Worm (Caenorhabditis elegans) whole organism, L2 larva: ENCODE results near the gene dot-1.5.

Source experiments
- C34F6.9 ChIP-seq: fragments of 150-350 bp; optimal IDR thresholded peaks from 2 replicates; lab custom pipeline; 2014; ENCODE audit warnings: missing biosample characterization, missing genetic modification characterization
- F13H6.1 ChIP-seq: sonication (generic microtip); optimal IDR thresholded peaks from 2 replicates; lab custom pipeline; 2016; ENCODE audit warnings: missing genetic modification characterization, missing compliant biosample characterization
- R02D3.7 ChIP-seq: fragments of 150-350 bp; optimal IDR thresholded peaks from 2 replicates; lab custom pipeline; 2014; ENCODE audit warnings: missing biosample characterization, missing genetic modification characterization
- Y55F3AM.14 ChIP-seq: fragments of 200-800 bp; sonication (Bioruptor generic); optimal IDR thresholded peaks from 2 replicates; lab custom pipeline; 2018; ENCODE audit warnings: mild to moderate bottlenecking, missing genetic modification characterization, missing compliant biosample characterization
- ZK546.5 ChIP-seq: sonication (generic microtip); optimal IDR thresholded peaks from 2 replicates; lab custom pipeline; 2017; ENCODE audit warnings: missing biosample characterization, missing genetic modification characterization
- alr-1 ChIP-seq: fragments of 150-350 bp; optimal IDR thresholded peaks from 2 replicates; lab custom pipeline; 2014; ENCODE audit warnings: missing biosample characterization, missing genetic modification characterization
- aly-2 ChIP-seq: fragments of 150-350 bp; optimal IDR thresholded peaks from 2 replicates; lab custom pipeline; 2014; ENCODE audit warnings: missing biosample characterization, missing genetic modification characterization
- ama-1 ChIP-seq: fragments of 150-350 bp; optimal IDR thresholded peaks from 2 replicates; lab custom pipeline; 2018; ENCODE audit warnings: inconsistent platforms
- blmp-1 ChIP-seq: sonication (generic microtip); optimal IDR thresholded peaks from 2 replicates; lab custom pipeline; 2017; ENCODE audit warnings: missing genetic modification characterization, mild to moderate bottlenecking, missing compliant biosample characterization, antibody characterized with exemption, moderate library complexity; ENCODE audit not compliant: insufficient read depth
- ceh-16 ChIP-seq: fragments of 150-350 bp; optimal IDR thresholded peaks from 2 replicates; lab custom pipeline; 2014; ENCODE audit warnings: missing biosample characterization, missing genetic modification characterization
- ceh-82 ChIP-seq: fragments of 150-350 bp; optimal IDR thresholded peaks from 2 replicates; lab custom pipeline; 2014; ENCODE audit warnings: missing biosample characterization, missing genetic modification characterization
- crh-2 ChIP-seq: sonication (generic microtip); optimal IDR thresholded peaks from 2 replicates; lab custom pipeline; 2017; ENCODE audit warnings: missing biosample characterization, missing genetic modification characterization
- dmd-4 ChIP-seq: sonication (generic microtip); optimal IDR thresholded peaks from 2 replicates; lab custom pipeline; 2017; ENCODE audit warnings: missing biosample characterization, missing genetic modification characterization
- egl-27 ChIP-seq: sonication (generic microtip); optimal IDR thresholded peaks from 3 replicates; lab custom pipeline; 2017; ENCODE audit warnings: missing biosample characterization, missing genetic modification reagents, missing genetic modification characterization
- elt-1 ChIP-seq: fragments of 150-350 bp; optimal IDR thresholded peaks from 2 replicates; lab custom pipeline; 2014; ENCODE audit warnings: missing biosample characterization, missing genetic modification characterization
- elt-3 ChIP-seq: sonication (generic microtip); optimal IDR thresholded peaks from 2 replicates; lab custom pipeline; 2017; ENCODE audit warnings: missing biosample characterization, missing genetic modification characterization
- fos-1 ChIP-seq: fragments of 150-350 bp; optimal IDR thresholded peaks from 2 replicates; lab custom pipeline; 2014; ENCODE audit warnings: missing biosample characterization, missing genetic modification characterization
- gmeb-1 ChIP-seq: fragments of 150-350 bp; optimal IDR thresholded peaks from 2 replicates; lab custom pipeline; 2014; ENCODE audit warnings: missing biosample characterization, missing genetic modification characterization
- lin-11 ChIP-seq: fragments of 150-350 bp; sonication (generic microtip); optimal IDR thresholded peaks from 2 replicates; lab custom pipeline; 2014; ENCODE audit warnings: missing biosample characterization, missing genetic modification characterization, inconsistent platforms, mixed read lengths
- lin-13 ChIP-seq: fragments of 150-350 bp; optimal IDR thresholded peaks from 2 replicates; lab custom pipeline; 2014; ENCODE audit warnings: missing biosample characterization, missing genetic modification reagents, missing genetic modification characterization
- lin-39 ChIP-seq: fragments of 150-350 bp; optimal IDR thresholded peaks from 2 replicates; lab custom pipeline; 2014; ENCODE audit warnings: missing biosample characterization, missing genetic modification reagents, missing genetic modification characterization
- lsy-2 ChIP-seq, 2 experiments: fragments of 150-350 bp in 1 of 2; sonication (generic microtip) in 1 of 2; optimal IDR thresholded peaks; 2 replicates each; lab custom pipeline; 2014 to 2017; ENCODE audit warnings: missing biosample characterization in 2 of 2, missing genetic modification characterization in 2 of 2
- mab-5 ChIP-seq: fragments of 150-350 bp; optimal IDR thresholded peaks from 2 replicates; lab custom pipeline; 2014; ENCODE audit warnings: missing biosample characterization, missing genetic modification characterization
- mbf-1 ChIP-seq: sonication (generic microtip); optimal IDR thresholded peaks from 2 replicates; lab custom pipeline; 2017; ENCODE audit warnings: missing biosample characterization, missing genetic modification characterization
- mdl-1 ChIP-seq, 2 experiments: fragments of 150-350 bp in 1 of 2; sonication (generic microtip) in 1 of 2; optimal IDR thresholded peaks; 2 replicates each; lab custom pipeline; 2017; ENCODE audit warnings: missing biosample characterization in 2 of 2, missing genetic modification characterization in 2 of 2
- nhr-10 ChIP-seq: sonication (generic microtip); optimal IDR thresholded peaks from 2 replicates; lab custom pipeline; 2017; ENCODE audit warnings: missing biosample characterization, missing genetic modification characterization
- nhr-11 ChIP-seq: fragments of 150-350 bp; optimal IDR thresholded peaks from 2 replicates; lab custom pipeline; 2014; ENCODE audit warnings: missing biosample characterization, missing genetic modification characterization
- nhr-12 ChIP-seq: fragments of 150-350 bp; optimal IDR thresholded peaks from 2 replicates; lab custom pipeline; 2014; ENCODE audit warnings: missing biosample characterization, missing genetic modification characterization
- nhr-129 ChIP-seq: fragments of 150-350 bp; optimal IDR thresholded peaks from 2 replicates; lab custom pipeline; 2014; ENCODE audit warnings: missing biosample characterization, missing genetic modification characterization
- nhr-21 ChIP-seq: fragments of 150-350 bp; optimal IDR thresholded peaks from 2 replicates; lab custom pipeline; 2014; ENCODE audit warnings: missing biosample characterization, missing genetic modification characterization
- nhr-23 ChIP-seq: fragments of 150-350 bp; optimal IDR thresholded peaks from 2 replicates; lab custom pipeline; 2014; ENCODE audit warnings: missing biosample characterization, missing genetic modification reagents, missing genetic modification characterization
- nhr-237 ChIP-seq: fragments of 150-350 bp; optimal IDR thresholded peaks from 2 replicates; lab custom pipeline; 2014; ENCODE audit warnings: missing biosample characterization, missing genetic modification characterization
- nhr-25 ChIP-seq: fragments of 150-350 bp; sonication (generic microtip); optimal IDR thresholded peaks from 3 replicates; lab custom pipeline; 2014; ENCODE audit warnings: missing biosample characterization, missing genetic modification characterization
- nhr-6 ChIP-seq: fragments of 150-350 bp; optimal IDR thresholded peaks from 2 replicates; lab custom pipeline; 2014; ENCODE audit warnings: missing biosample characterization, missing genetic modification characterization
- nhr-77 ChIP-seq: fragments of 150-350 bp; optimal IDR thresholded peaks from 2 replicates; lab custom pipeline; 2014; ENCODE audit warnings: missing biosample characterization, missing genetic modification characterization
- peb-1 ChIP-seq: fragments of 150-350 bp; optimal IDR thresholded peaks from 2 replicates; lab custom pipeline; 2014; ENCODE audit warnings: missing biosample characterization, missing genetic modification characterization
- sem-4 ChIP-seq: fragments of 150-350 bp; optimal IDR thresholded peaks from 2 replicates; lab custom pipeline; 2014; ENCODE audit warnings: missing biosample characterization, missing genetic modification reagents, missing genetic modification characterization
- skn-1 ChIP-seq: sonication (generic microtip); optimal IDR thresholded peaks from 2 replicates; lab custom pipeline; 2017; ENCODE audit warnings: missing biosample characterization, missing genetic modification characterization
- sma-3 ChIP-seq: sonication (generic microtip); optimal IDR thresholded peaks from 2 replicates; lab custom pipeline; 2016; ENCODE audit warnings: missing genetic modification reagents, missing genetic modification characterization, missing compliant biosample characterization
- sma-9 ChIP-seq, 2 experiments: fragments of 150-350 bp in 1 of 2; sonication (generic microtip) in 1 of 2; optimal IDR thresholded peaks; 2 replicates each; lab custom pipeline; 2014 to 2016; ENCODE audit warnings: missing genetic modification characterization in 2 of 2, mild to moderate bottlenecking in 1 of 2, missing biosample characterization in 1 of 2, missing compliant biosample characterization in 1 of 2, missing genetic modification reagents in 1 of 2, moderate library complexity in 1 of 2
- snpc-4 ChIP-seq: fragments of 150-350 bp; optimal IDR thresholded peaks from 2 replicates; lab custom pipeline; 2014; ENCODE audit warnings: missing biosample characterization, missing genetic modification characterization
- unc-39 ChIP-seq: fragments of 150-350 bp; optimal IDR thresholded peaks from 2 replicates; lab custom pipeline; 2014; ENCODE audit warnings: missing biosample characterization, missing genetic modification characterization
- unc-55 ChIP-seq: fragments of 150-350 bp; sonication (generic microtip); optimal IDR thresholded peaks from 3 replicates; lab custom pipeline; 2014; ENCODE audit warnings: missing biosample characterization, missing genetic modification reagents, missing genetic modification characterization
- unc-62 ChIP-seq: fragments of 150-350 bp; optimal IDR thresholded peaks from 2 replicates; lab custom pipeline; 2014; ENCODE audit warnings: missing biosample characterization, missing genetic modification reagents, missing genetic modification characterization
- zag-1 ChIP-seq: fragments of 150-350 bp; optimal IDR thresholded peaks from 2 replicates; lab custom pipeline; 2014; ENCODE audit warnings: missing biosample characterization, missing genetic modification characterization
- ztf-1 ChIP-seq: fragments of 200-800 bp; sonication (Bioruptor generic); conservative IDR thresholded peaks from 2 replicates; pipeline ENCODE4 v1.3.6; 2022; ENCODE audit warnings: missing genetic modification characterization, missing compliant biosample characterization
- ztf-11 ChIP-seq: sonication (generic microtip); optimal IDR thresholded peaks from 2 replicates; lab custom pipeline; 2017; ENCODE audit warnings: missing biosample characterization, missing genetic modification characterization
- ztf-4 ChIP-seq: fragments of 150-350 bp; optimal IDR thresholded peaks from 2 replicates; lab custom pipeline; 2014; ENCODE audit warnings: missing biosample characterization, missing genetic modification characterization

Gene dot-1.5

DNA sequence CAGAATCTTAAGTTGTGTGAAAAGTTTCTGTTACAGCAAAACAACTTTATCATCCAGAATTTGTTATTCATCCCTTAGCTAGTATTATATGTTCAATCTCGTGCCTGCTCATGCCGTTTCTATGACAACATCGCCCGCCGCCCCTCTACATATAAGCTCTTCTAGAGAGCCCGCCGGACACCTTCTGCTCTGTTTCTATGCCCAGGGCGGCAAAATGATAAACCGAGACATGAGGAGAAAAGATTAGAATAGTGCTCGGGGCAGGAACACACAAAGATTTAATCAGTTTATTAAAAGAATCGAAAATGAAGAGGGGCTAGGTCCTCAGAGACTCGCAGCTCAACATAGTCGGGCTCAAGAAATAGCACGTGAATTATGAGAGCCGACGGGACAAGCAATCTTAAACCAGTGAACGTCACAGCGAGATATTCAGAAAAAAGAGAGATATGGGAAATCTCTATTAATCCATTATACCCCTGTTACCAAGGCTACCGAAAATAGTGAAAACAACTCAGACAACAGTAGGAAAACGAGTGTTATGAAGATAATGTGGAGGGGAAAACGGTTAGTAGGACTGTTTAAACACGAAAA is 28.7 kb upstream of the dot-1.5 start:
- TF ChIP-seq elt-1 (tag; lab: Kevin White, UChicago) (no peak), unc-62 (GFP tag; lab: Kevin White, UChicago) (no peak), snpc-4 (no peak), C34F6.9 (peak; percentile 43), alr-1 (tag; lab: Kevin White, UChicago) (no peak), ceh-82 (tag; lab: Kevin White, UChicago) (no peak), peb-1 (tag; lab: Kevin White, UChicago) (no peak), lin-39 (tag; lab: Kevin White, UChicago) (no peak), skn-1 (tag; lab: Kevin White, UChicago) (no peak), mdl-1 (tag; optimal IDR thresholded peaks at IDR 0.05; lab: Kevin White, UChicago) (no peak), crh-2 (peak; percentile 56), gmeb-1 (tag; lab: Kevin White, UChicago) (peak; percentile 60), nhr-12 (tag; lab: Kevin White, UChicago) (no peak), F13H6.1 (tag; lab: Kevin White, UChicago) (peak; percentile 35), blmp-1 (tag; lab: Kevin White, UChicago) (no peak), nhr-237 (tag; lab: Kevin White, UChicago) (peak; percentile 27), unc-55 (GFP tag; lab: Kevin White, UChicago) (peak; percentile 26), egl-27 (tag; lab: Kevin White, UChicago) (no peak), sma-9 (GFP tag; optimal IDR thresholded peaks at IDR 0.05; lab: Kevin White, UChicago) (peak; percentile 24), sma-9 (tag; optimal IDR thresholded peaks at IDR 0.05; lab: Kevin White, UChicago) (no peak), dmd-4 (tag; lab: Kevin White, UChicago) (no peak), nhr-77 (tag; lab: Kevin White, UChicago) (no peak), lin-13 (peak; percentile 57), nhr-23 (tag; lab: Kevin White, UChicago) (no peak), nhr-6 (no peak), lsy-2 (tag; optimal IDR thresholded peaks at IDR 0.05; lab: Kevin White, UChicago) (peak; percentile 50 to 82), lin-11 (tag; lab: Kevin White, UChicago) (peak; percentile 80), fos-1 (tag; lab: Kevin White, UChicago) (peak; percentile 5), nhr-21 (tag; lab: Kevin White, UChicago) (peak; percentile 71), ztf-1 (GFP tag; lab: Robert Waterston, UW) (no peak), ztf-4 (peak; percentile 35), nhr-129 (peak; percentile 72), nhr-11 (tag; lab: Kevin White, UChicago) (no peak), ceh-16 (no peak), sem-4 (tag; lab: Kevin White, UChicago) (peak; percentile 2), ama-1 (lab: Kevin White, UChicago) (no peak), R02D3.7 (tag; lab: Kevin White, UChicago) (no peak), Y55F3AM.14 (no peak), aly-2 (tag; lab: Kevin White, UChicago) (no peak), sma-3 (GFP tag; lab: Kevin White, UChicago) (no peak), nhr-10 (tag; lab: Kevin White, UChicago) (no peak), ZK546.5 (tag; lab: Kevin White, UChicago) (peak; percentile 21), mbf-1 (tag; lab: Kevin White, UChicago) (no peak), ztf-11 (tag; lab: Kevin White, UChicago) (no peak), nhr-25 (tag; lab: Kevin White, UChicago) (no peak), elt-3 (no peak), mab-5 (tag; lab: Kevin White, UChicago) (peak; percentile 30), unc-39 (tag; lab: Kevin White, UChicago) (no peak), zag-1 (no peak)
